Worm (Caenorhabditis elegans) whole organism, mixed stage, embryonic: ENCODE data around the gene kgb-1.

Source experiments
- M03D4.4 ChIP-seq: sonication (generic microtip); optimal IDR thresholded peaks from 2 replicates; lab custom pipeline; 2017; ENCODE audit warnings: mild to moderate bottlenecking, missing genetic modification characterization, missing compliant biosample characterization
- ceh-39 ChIP-seq: fragments of 150-350 bp; optimal IDR thresholded peaks from 2 replicates; lab custom pipeline; 2014; ENCODE audit warnings: missing biosample characterization, missing genetic modification characterization
- ces-1 ChIP-seq: fragments of 150-350 bp; optimal IDR thresholded peaks from 2 replicates; lab custom pipeline; 2014; ENCODE audit warnings: missing biosample characterization, missing genetic modification reagents, missing genetic modification characterization
- lsy-2 ChIP-seq: fragments of 150-350 bp; optimal IDR thresholded peaks from 2 replicates; lab custom pipeline; 2014; ENCODE audit warnings: missing biosample characterization, missing genetic modification characterization
- nhr-12 ChIP-seq: fragments of 150-350 bp; optimal IDR thresholded peaks from 2 replicates; lab custom pipeline; 2014; ENCODE audit warnings: missing biosample characterization, missing genetic modification characterization
- unc-39 ChIP-seq: fragments of 150-350 bp; optimal IDR thresholded peaks from 2 replicates; lab custom pipeline; 2014; ENCODE audit warnings: missing biosample characterization, missing genetic modification characterization
- unc-62 ChIP-seq: fragments of 150-350 bp; optimal IDR thresholded peaks from 2 replicates; lab custom pipeline; 2014; ENCODE audit warnings: missing biosample characterization, missing genetic modification reagents, missing genetic modification characterization

DNA sequence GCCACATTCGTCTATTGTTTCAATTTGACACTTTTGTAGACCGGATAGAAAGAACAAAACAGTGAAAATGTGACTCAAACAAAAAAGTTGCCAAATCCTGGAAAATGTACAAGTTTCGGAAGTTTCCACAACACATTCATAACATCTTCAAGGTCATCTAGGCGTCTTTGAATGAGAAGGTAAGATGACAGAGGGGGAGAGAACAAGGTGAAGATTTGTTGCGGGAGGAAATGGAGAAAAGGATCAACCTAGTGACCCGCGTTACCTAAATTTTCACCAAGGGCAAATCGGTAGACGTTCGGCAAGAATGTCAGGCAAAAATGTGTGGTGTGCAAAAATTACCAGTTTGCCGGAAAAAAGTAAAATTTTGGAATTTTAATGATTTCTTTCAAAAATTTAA is 32.0 kb downstream of the kgb-1 start:
- TF ChIP-seq ceh-39: no peak
- no peak for TF ChIP-seq ces-1
- no peak for TF ChIP-seq unc-62 (GFP tag; lab: Kevin White, UChicago)
- TF ChIP-seq M03D4.4 (tag; lab: Kevin White, UChicago): no peak
- no peak for TF ChIP-seq unc-39 (tag; lab: Kevin White, UChicago)
- no peak for TF ChIP-seq nhr-12 (tag; lab: Kevin White, UChicago)
- no peak for TF ChIP-seq lsy-2 (tag; lab: Kevin White, UChicago)
